Fruit fly (Drosophila melanogaster) whole organism, prepupa: ENCODE measurements around the gene sofe.

ENCODE experiments used
- Blimp-1 ChIP-seq: fragments of 200-800 bp; sonication (Bioruptor generic); optimal IDR thresholded peaks from 3 replicates; lab custom pipeline; 2017; ENCODE audit warnings: missing biosample characterization, missing genetic modification characterization, mild to moderate bottlenecking, moderate library complexity, missing genetic modification reagents
- CG16779 ChIP-seq: fragments of 200-800 bp; sonication (Bioruptor generic); optimal IDR thresholded peaks from 3 replicates; lab custom pipeline; 2017; ENCODE audit warnings: missing biosample characterization, mild to moderate bottlenecking, missing genetic modification characterization
- CG32006 ChIP-seq: fragments of 200-800 bp; sonication (Bioruptor generic); optimal IDR thresholded peaks from 3 replicates; lab custom pipeline; 2017; ENCODE audit warnings: missing biosample characterization, mild to moderate bottlenecking, missing genetic modification characterization
- Ets21C ChIP-seq: fragments of 200-800 bp; sonication (Bioruptor generic); optimal IDR thresholded peaks from 3 replicates; lab custom pipeline; 2016; ENCODE audit warnings: missing biosample characterization, missing genetic modification characterization
- Gug ChIP-seq: fragments of 200-800 bp; sonication (Bioruptor generic); IDR thresholded peaks from 2 replicates; pipeline ENCODE4 v1.3.6; 2022; ENCODE audit warnings: missing biosample characterization, missing genetic modification characterization
- net ChIP-seq: fragments of 200-800 bp; sonication (Bioruptor generic); optimal IDR thresholded peaks from 3 replicates; lab custom pipeline; 2016; ENCODE audit warnings: missing biosample characterization, missing genetic modification characterization
- salr ChIP-seq, 2 experiments: fragments of 200-800 bp; sonication (Bioruptor generic); optimal IDR thresholded peaks; 3 replicates each; lab custom pipeline; 2016 to 2018; ENCODE audit warnings: missing biosample characterization in 2 of 2, missing genetic modification characterization in 2 of 2, mild to moderate bottlenecking in 1 of 2
- topi ChIP-seq: fragments of 200-800 bp; sonication (Bioruptor generic); optimal IDR thresholded peaks from 3 replicates; lab custom pipeline; 2016; ENCODE audit warnings: missing biosample characterization, missing genetic modification characterization

DNA sequence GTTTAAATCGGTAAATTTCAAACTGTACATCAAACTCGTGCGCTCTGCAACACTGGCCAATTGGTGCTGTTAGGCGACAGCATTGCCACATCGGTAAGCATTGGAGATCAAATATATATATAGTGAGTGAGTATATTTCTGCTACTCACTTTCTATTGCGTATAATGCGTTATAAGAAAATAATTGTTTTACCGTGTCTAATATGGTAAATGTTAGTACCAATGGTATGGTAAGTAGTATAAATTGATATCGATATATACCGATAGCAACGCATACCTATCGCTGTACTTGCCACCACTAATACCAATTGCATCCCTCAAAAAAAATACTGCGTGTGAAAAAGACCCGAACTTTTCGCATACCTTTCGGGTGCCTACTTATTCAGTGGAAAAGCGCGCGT lies at the start of gene sofe, which contains the start of gene CG2186:
- no peak for TF ChIP-seq CG16779 (tag; lab: Kevin White, UChicago)
- TF ChIP-seq salr (GFP tag; optimal IDR thresholded peaks at IDR 0.05; lab: Kevin White, UChicago), result no peak
- TF ChIP-seq CG32006 (GFP tag; lab: Kevin White, UChicago), result no peak
- TF ChIP-seq net (GFP tag; lab: Kevin White, UChicago), result no peak
- peak; percentile 40 for TF ChIP-seq Ets21C (GFP tag; lab: Kevin White, UChicago)
- TF ChIP-seq Blimp-1 (GFP tag; lab: Kevin White, UChicago), result no peak
- peak; percentile 34; the same call in 1 of the 2 replicates for TF ChIP-seq Gug (GFP tag; lab: Robert Waterston, UW)
- peak; percentile 33 for TF ChIP-seq topi (GFP tag; lab: Kevin White, UChicago)
